Fruit fly (Drosophila melanogaster): ENCODE results near the gene CG9427.
A peak's percentile ranks its signal among the peaks of the same experiment; 100 is the strongest.

The CG9427 gene

dm6 chr3R:9586663-9587248, 40.0 kb downstream of the CG9427 start, which contains the start of gene P58IPK:
TSS of gene P58IPK (plus strand) at chr3R:9586942.
- no peak for TF ChIP-seq Dif (GFP tag; optimal IDR thresholded peaks at IDR 0.05; ENCODE audit: partially characterized antibody)
- TF ChIP-seq pan (optimal IDR thresholded peaks at IDR 0.05): no peak
- no peak for TF ChIP-seq Hnf4 (GFP tag; optimal IDR thresholded peaks at IDR 0.05)
- peak; percentile 53 for TF ChIP-seq ey (GFP tag; optimal IDR thresholded peaks at IDR 0.05)
- no peak for TF ChIP-seq Rel (GFP tag; optimal IDR thresholded peaks at IDR 0.05)
- peak; percentile 33 for TF ChIP-seq Rel (tag; optimal IDR thresholded peaks at IDR 0.05)
- TF ChIP-seq Mio (GFP tag; optimal IDR thresholded peaks at IDR 0.05): no peak
- TF ChIP-seq dmrt93B (GFP tag; optimal IDR thresholded peaks at IDR 0.05): peak; percentile 14
- no peak for TF ChIP-seq brk (GFP tag; optimal IDR thresholded peaks at IDR 0.05)
- TF ChIP-seq foxo (GFP tag; optimal IDR thresholded peaks at IDR 0.05): peak in 1 of 2 experiments; percentile 66
- TF ChIP-seq dsf (GFP tag; optimal IDR thresholded peaks at IDR 0.05; ENCODE audit: borderline replicate concordance): peak; percentile 33
- no peak for TF ChIP-seq OdsH (GFP tag; optimal IDR thresholded peaks at IDR 0.05)
- TF ChIP-seq tai (GFP tag; optimal IDR thresholded peaks at IDR 0.05): no peak
- TF ChIP-seq dl (GFP tag; optimal IDR thresholded peaks at IDR 0.05; ENCODE audit: insufficient read depth in 1 of 2, partially characterized antibody in 2 of 2): no peak
- TF ChIP-seq fru (GFP tag; optimal IDR thresholded peaks at IDR 0.05): no peak
- TF ChIP-seq Dfd (GFP tag; optimal IDR thresholded peaks at IDR 0.05): no peak
- no peak for TF ChIP-seq CrebA (GFP tag; optimal IDR thresholded peaks at IDR 0.05; ENCODE audit: borderline replicate concordance)
- TF ChIP-seq rgr (GFP tag; optimal IDR thresholded peaks at IDR 0.05): peak; percentile 68
- TF ChIP-seq Hr78 (GFP tag; optimal IDR thresholded peaks at IDR 0.05): no peak
- TF ChIP-seq Hr83 (GFP tag; optimal IDR thresholded peaks at IDR 0.05; ENCODE audit: poor library complexity, severe bottlenecking): peak; percentile 83
- peak; percentile 32 for TF ChIP-seq Sp1 (GFP tag; optimal IDR thresholded peaks at IDR 0.05)
- peak; percentile 35 for TF ChIP-seq psq (GFP tag; optimal IDR thresholded peaks at IDR 0.05)
- peak; percentile 52 for TF ChIP-seq sage (GFP tag; optimal IDR thresholded peaks at IDR 0.05)
- peak; percentile 28 for TF ChIP-seq CG9705 (GFP tag; optimal IDR thresholded peaks at IDR 0.05)
- TF ChIP-seq Abd-B (GFP tag; optimal IDR thresholded peaks at IDR 0.05): no peak
- TF ChIP-seq woc (GFP tag; optimal IDR thresholded peaks at IDR 0.05): peak; percentile 91
- TF ChIP-seq N (GFP tag; optimal IDR thresholded peaks at IDR 0.05): no peak
- TF ChIP-seq h (GFP tag; optimal IDR thresholded peaks at IDR 0.05): peak; percentile 71
- no peak for TF ChIP-seq usp (GFP tag; optimal IDR thresholded peaks at IDR 0.05)
- TF ChIP-seq GATAd (GFP tag; optimal IDR thresholded peaks at IDR 0.05): peak; percentile 38
- peak; percentile 36 for TF ChIP-seq sv (GFP tag; optimal IDR thresholded peaks at IDR 0.05)
- peak; percentile 72 for TF ChIP-seq Jra (GFP tag; optimal IDR thresholded peaks at IDR 0.05)
- TF ChIP-seq Myc (optimal IDR thresholded peaks at IDR 0.05): peak; percentile 89
- TF ChIP-seq lola (GFP tag; optimal IDR thresholded peaks at IDR 0.05): no peak
- TF ChIP-seq jim (GFP tag; optimal IDR thresholded peaks at IDR 0.05): no peak
- TF ChIP-seq CG32264 (GFP tag; optimal IDR thresholded peaks at IDR 0.05): peak; percentile 46
- no peak for TF ChIP-seq Vsx2 (GFP tag; optimal IDR thresholded peaks at IDR 0.05; ENCODE audit: partially characterized antibody)
- TF ChIP-seq HLH106 (tag; optimal IDR thresholded peaks at IDR 0.05): peak; percentile 59
- peak; percentile 60 for TF ChIP-seq br (GFP tag; optimal IDR thresholded peaks at IDR 0.05)

DNA sequence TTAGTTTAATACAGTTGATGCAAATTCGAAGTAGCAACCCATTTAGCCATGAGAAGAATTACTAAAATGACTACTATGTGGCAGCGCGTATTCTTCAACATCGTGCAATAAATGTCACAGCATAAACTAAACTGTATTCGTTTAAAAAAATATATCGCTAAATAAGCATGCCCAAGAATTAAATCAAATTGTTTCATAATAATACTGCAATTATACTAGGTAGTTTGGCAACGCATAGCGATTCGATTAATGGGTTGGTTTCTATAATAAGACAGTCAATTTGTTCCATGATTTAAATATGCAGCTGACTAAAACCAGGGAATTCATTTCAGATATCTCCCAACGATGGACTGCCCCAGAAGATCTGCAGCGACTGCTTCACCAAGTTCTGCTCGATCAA, 43.6 kb downstream of the CG9427 start, which contains the start of gene CG33654:
Gene CG33654, minus strand, starts transcription at position 101 of the 400 bp plus-strand sequence.
- TF ChIP-seq ey (GFP tag; optimal IDR thresholded peaks at IDR 0.05): no peak
- TF ChIP-seq dmrt93B (GFP tag; optimal IDR thresholded peaks at IDR 0.05): no peak
- TF ChIP-seq Dfd (GFP tag; optimal IDR thresholded peaks at IDR 0.05): no peak
- TF ChIP-seq N (GFP tag; optimal IDR thresholded peaks at IDR 0.05): no peak
- no peak for TF ChIP-seq CrebA (GFP tag; optimal IDR thresholded peaks at IDR 0.05; ENCODE audit: borderline replicate concordance)
- TF ChIP-seq pan (optimal IDR thresholded peaks at IDR 0.05): no peak

DNA sequence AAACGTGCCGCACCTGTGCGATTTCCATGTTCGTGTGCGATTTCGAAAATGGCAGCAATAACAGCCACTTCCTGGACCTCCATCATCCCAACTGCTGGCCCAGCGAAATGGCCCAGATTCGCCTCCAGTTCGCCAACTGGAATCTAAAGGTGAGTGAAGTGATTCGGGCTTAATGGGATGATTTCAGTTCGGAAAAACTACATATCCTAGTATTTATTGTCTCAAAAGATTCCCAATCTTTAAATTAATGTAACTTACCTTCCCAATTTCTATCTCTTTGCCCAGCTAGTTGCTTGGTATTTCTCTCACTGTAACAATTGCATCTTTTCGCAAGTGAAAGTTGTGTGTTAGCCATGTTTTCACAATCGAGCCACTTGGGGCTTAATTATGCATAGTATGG, 44.8 kb downstream of the CG9427 start:
- TF ChIP-seq h (GFP tag; optimal IDR thresholded peaks at IDR 0.05) (no peak), dl (GFP tag; optimal IDR thresholded peaks at IDR 0.05; ENCODE audit: insufficient read depth in 1 of 2, partially characterized antibody in 2 of 2) (no peak), GATAd (GFP tag; optimal IDR thresholded peaks at IDR 0.05) (no peak), Rel (GFP tag; optimal IDR thresholded peaks at IDR 0.05) (no peak), Rel (tag; optimal IDR thresholded peaks at IDR 0.05) (no peak), Hr83 (GFP tag; optimal IDR thresholded peaks at IDR 0.05; ENCODE audit: poor library complexity, severe bottlenecking) (no peak), N (GFP tag; optimal IDR thresholded peaks at IDR 0.05) (no peak), woc (GFP tag; optimal IDR thresholded peaks at IDR 0.05) (no peak), pan (optimal IDR thresholded peaks at IDR 0.05) (no peak), dsf (GFP tag; optimal IDR thresholded peaks at IDR 0.05; ENCODE audit: borderline replicate concordance) (no peak), fru (GFP tag; optimal IDR thresholded peaks at IDR 0.05) (no peak), Hnf4 (GFP tag; optimal IDR thresholded peaks at IDR 0.05) (no peak), jim (GFP tag; optimal IDR thresholded peaks at IDR 0.05) (no peak)

All from whole organism, wandering third instar larva.